Worm (Caenorhabditis elegans): ENCODE measurements around the gene W06F12.2.

The W06F12.2 gene

ce11 chrIII:13722387-13723122, 8.9 kb downstream of the W06F12.2 start:
- TF ChIP-seq C06A6.2 (GFP tag; conservative IDR thresholded peaks at IDR 0.05) (no peak), F49E8.2 (tag; optimal IDR thresholded peaks at IDR 0.05; ENCODE audit: insufficient read depth) (no peak), zfh-2 (GFP tag; conservative IDR thresholded peaks at IDR 0.05) (peak; percentile 47; the same call in 1 of the 2 replicates), hmg-1.2 (GFP tag; IDR thresholded peaks at IDR 0.05) (0 out of 2 replicates have a peak, but pooled peaks have one; percentile 11), chd-7 (tag; optimal IDR thresholded peaks at IDR 0.05) (no peak), F39B2.1 (GFP tag; IDR thresholded peaks at IDR 0.05) (no peak), lin-54 (GFP tag; optimal IDR thresholded peaks at IDR 0.05) (no peak), dox-1 (GFP tag; IDR thresholded peaks at IDR 0.05) (peak; percentile 55), repo-1 (tag; optimal IDR thresholded peaks at IDR 0.05) (no peak), mel-28 (tag; optimal IDR thresholded peaks at IDR 0.05; ENCODE audit: borderline replicate concordance) (peak; percentile 55), cebp-1 (GFP tag; IDR thresholded peaks at IDR 0.05) (no peak), cebp-1 (tag; optimal IDR thresholded peaks at IDR 0.05) (peak; percentile 28), ekl-4 (GFP tag; IDR thresholded peaks at IDR 0.05) (0 out of 2 replicates have a peak, but pooled peaks have one; percentile 28), egl-44 (GFP tag; IDR thresholded peaks at IDR 0.05) (no peak), him-1 (tag; optimal IDR thresholded peaks at IDR 0.05) (no peak), let-526 (GFP tag; IDR thresholded peaks at IDR 0.05) (no peak), hsf-1 (GFP tag; IDR thresholded peaks at IDR 0.05) (no peak)

ce11 chrIII:13721944-13722343, 9.5 kb downstream of the W06F12.2 start:
- TF ChIP-seq Y56A3A.18 (GFP tag; IDR thresholded peaks at IDR 0.05) = 0 out of 2 replicates have a peak, but pooled peaks have one; percentile 23
- no peak for TF ChIP-seq tbp1 (GFP tag; optimal IDR thresholded peaks at IDR 0.05)

ce11 chrIII:13721066-13721465, 10.4 kb downstream of the W06F12.2 start:
- TF ChIP-seq let-607 (tag; optimal IDR thresholded peaks at IDR 0.05) (no peak), cebp-1 (GFP tag; IDR thresholded peaks at IDR 0.05) (no peak; the same call in 1 of the 2 replicates), cebp-1 (tag; optimal IDR thresholded peaks at IDR 0.05) (peak; percentile 60), snpc-1.3 (tag; optimal IDR thresholded peaks at IDR 0.05; ENCODE audit: insufficient read depth) (no peak), mel-28 (tag; optimal IDR thresholded peaks at IDR 0.05; ENCODE audit: borderline replicate concordance) (no peak), F55B11.4 (tag; optimal IDR thresholded peaks at IDR 0.05; ENCODE audit: borderline replicate concordance, insufficient read depth) (no peak), ztf-25 (GFP tag; IDR thresholded peaks at IDR 0.05) (no peak), ceh-58 (GFP tag; IDR thresholded peaks at IDR 0.05) (no peak), Y67H2A.10 (GFP tag; conservative IDR thresholded peaks at IDR 0.05) (no peak), tbp1 (GFP tag; optimal IDR thresholded peaks at IDR 0.05) (no peak), rec-8 (tag; optimal IDR thresholded peaks at IDR 0.05) (no peak), sdz-38 (tag; optimal IDR thresholded peaks at IDR 0.05) (no peak), pbrm-1 (GFP tag; IDR thresholded peaks at IDR 0.05) (no peak), nhr-179 (tag; optimal IDR thresholded peaks at IDR 0.05) (no peak), snpc-4 (GFP tag; optimal IDR thresholded peaks at IDR 0.05) (no peak), snpc-4 (tag; optimal IDR thresholded peaks at IDR 0.05) (no peak), F39B2.1 (GFP tag; IDR thresholded peaks at IDR 0.05) (no peak), D2030.7 (GFP tag; IDR thresholded peaks at IDR 0.05) (no peak), mxl-1 (tag; optimal IDR thresholded peaks at IDR 0.05) (no peak), K11D2.4 (GFP tag; IDR thresholded peaks at IDR 0.05) (no peak), akir-1 (GFP tag; optimal IDR thresholded peaks at IDR 0.05) (peak; percentile 74), aptf-2 (GFP tag; conservative IDR thresholded peaks at IDR 0.05) (no peak), lir-1 (GFP tag; conservative IDR thresholded peaks at IDR 0.05) (no peak), hmg-1.2 (GFP tag; IDR thresholded peaks at IDR 0.05) (peak; percentile 25; the same call in 1 of the 2 replicates), lsl-1 (GFP tag; optimal IDR thresholded peaks at IDR 0.05) (no peak), hlh-12 (tag; optimal IDR thresholded peaks at IDR 0.05) (no peak), ekl-4 (GFP tag; IDR thresholded peaks at IDR 0.05) (no peak), hmg-20 (GFP tag; IDR thresholded peaks at IDR 0.05) (no peak), F57C9.4 (tag; optimal IDR thresholded peaks at IDR 0.05) (no peak), ceh-27 (GFP tag; optimal IDR thresholded peaks at IDR 0.05) (no peak), xnd-1 (tag; optimal IDR thresholded peaks at IDR 0.05) (no peak), chd-7 (tag; optimal IDR thresholded peaks at IDR 0.05) (no peak)
